Fruit fly (Drosophila melanogaster) whole organism, embryonic: ENCODE results near the gene CG15390.

Experiments
- ATbp ChIP-seq: fragments of 200-800 bp; sonication (Bioruptor generic); optimal IDR thresholded peaks from 2 replicates; lab custom pipeline; 2017; ENCODE audit warnings: missing biosample characterization, mild to moderate bottlenecking, missing genetic modification characterization, missing genetic modification reagents
- Asciz ChIP-seq: fragments of 200-800 bp; sonication (Bioruptor generic); optimal IDR thresholded peaks from 2 replicates; lab custom pipeline; 2017; ENCODE audit warnings: missing biosample characterization, mild to moderate bottlenecking, missing genetic modification characterization, missing genetic modification reagents
- B-H2 ChIP-seq: fragments of 200-800 bp; sonication (Bioruptor generic); optimal IDR thresholded peaks from 2 replicates; lab custom pipeline; 2018; ENCODE audit warnings: missing biosample characterization, mild to moderate bottlenecking, missing genetic modification characterization
- CG10267 ChIP-seq: fragments of 200-800 bp; sonication (Bioruptor generic); optimal IDR thresholded peaks from 2 replicates; lab custom pipeline; 2018; ENCODE audit warnings: missing biosample characterization, mild to moderate bottlenecking, missing genetic modification characterization, moderate library complexity
- CG12942 ChIP-seq: fragments of 200-800 bp; sonication (Bioruptor generic); optimal IDR thresholded peaks from 3 replicates; lab custom pipeline; 2016; ENCODE audit warnings: missing biosample characterization, missing genetic modification characterization
- CG14710 ChIP-seq: fragments of 200-800 bp; sonication (Bioruptor generic); optimal IDR thresholded peaks from 3 replicates; lab custom pipeline; 2019; ENCODE audit warnings: missing biosample characterization, mild to moderate bottlenecking, missing genetic modification characterization, moderate library complexity
- CG15011 ChIP-seq: fragments of 200-800 bp; sonication (Bioruptor generic); optimal IDR thresholded peaks from 3 replicates; lab custom pipeline; 2018; ENCODE audit warnings: missing biosample characterization, mild to moderate bottlenecking, missing genetic modification characterization
- CG1647 ChIP-seq: fragments of 200-800 bp; sonication (Bioruptor generic); optimal IDR thresholded peaks from 3 replicates; lab custom pipeline; 2016; ENCODE audit warnings: missing biosample characterization, missing genetic modification characterization
- CG17328 ChIP-seq: fragments of 200-800 bp; sonication (Bioruptor generic); IDR thresholded peaks from 2 replicates; pipeline ENCODE4 v1.3.6; 2022; ENCODE audit warnings: missing biosample characterization, missing genetic modification characterization
- CG18011 ChIP-seq: fragments of 200-800 bp; sonication (Bioruptor generic); optimal IDR thresholded peaks from 2 replicates; lab custom pipeline; 2017; ENCODE audit warnings: missing biosample characterization, missing genetic modification characterization, mild to moderate bottlenecking, moderate library complexity, missing genotype
- CG18599 ChIP-seq: fragments of 200-800 bp; sonication (Bioruptor generic); optimal IDR thresholded peaks from 3 replicates; lab custom pipeline; 2017; ENCODE audit warnings: missing biosample characterization, missing genetic modification characterization, mild to moderate bottlenecking, moderate library complexity, missing genetic modification reagents
- CG3163 ChIP-seq: fragments of 200-800 bp; sonication (Bioruptor generic); optimal IDR thresholded peaks from 3 replicates; lab custom pipeline; 2016; ENCODE audit warnings: missing biosample characterization, missing genetic modification characterization
- CG34422 ChIP-seq: fragments of 200-800 bp; sonication (Bioruptor generic); IDR thresholded peaks from 3 replicates; pipeline ENCODE4 v1.3.6; 2022; ENCODE audit warnings: missing biosample characterization, missing genetic modification characterization
- CG4730 ChIP-seq: fragments of 200-800 bp; sonication (Bioruptor generic); IDR thresholded peaks from 2 replicates; pipeline ENCODE4 v1.3.6; 2022; ENCODE audit warnings: missing biosample characterization, missing genetic modification characterization
- CG5180 ChIP-seq: fragments of 200-800 bp; sonication (Bioruptor generic); optimal IDR thresholded peaks from 3 replicates; lab custom pipeline; 2017; ENCODE audit warnings: missing biosample characterization, missing genetic modification characterization, mild to moderate bottlenecking, moderate library complexity, missing genetic modification reagents
- CG7271 ChIP-seq: fragments of 200-800 bp; sonication (Bioruptor generic); optimal IDR thresholded peaks from 2 replicates; lab custom pipeline; 2018; ENCODE audit warnings: missing biosample characterization, mild to moderate bottlenecking, missing genetic modification characterization, moderate library complexity
- CG7556 ChIP-seq: fragments of 200-800 bp; sonication (Bioruptor generic); optimal IDR thresholded peaks from 2 replicates; lab custom pipeline; 2017; ENCODE audit warnings: missing biosample characterization, mild to moderate bottlenecking, missing genetic modification characterization
- CG7839 ChIP-seq: fragments of 200-800 bp; sonication (Bioruptor generic); optimal IDR thresholded peaks from 3 replicates; lab custom pipeline; 2018; ENCODE audit warnings: missing biosample characterization, mild to moderate bottlenecking, missing genetic modification characterization, moderate library complexity
- CG8478 ChIP-seq: fragments of >200 bp; optimal IDR thresholded peaks from 2 replicates; lab custom pipeline; 2018
- CG8944 ChIP-seq: fragments of 200-800 bp; sonication (Bioruptor generic); optimal IDR thresholded peaks from 3 replicates; lab custom pipeline; 2016; ENCODE audit warnings: missing biosample characterization, missing genetic modification characterization
- CG9727 ChIP-seq: fragments of 200-800 bp; sonication (Bioruptor generic); optimal IDR thresholded peaks from 3 replicates; lab custom pipeline; 2017; ENCODE audit warnings: missing biosample characterization, mild to moderate bottlenecking, missing genetic modification characterization
- CG9817 ChIP-seq: fragments of 200-800 bp; sonication (Bioruptor generic); optimal IDR thresholded peaks from 2 replicates; lab custom pipeline; 2018; ENCODE audit warnings: missing biosample characterization, mild to moderate bottlenecking, missing genetic modification characterization, moderate library complexity
- Dp ChIP-seq: fragments of 200-800 bp; sonication (Bioruptor generic); optimal IDR thresholded peaks from 2 replicates; lab custom pipeline; 2018; ENCODE audit warnings: missing biosample characterization, mild to moderate bottlenecking, missing genetic modification characterization, moderate library complexity
- Fer2 ChIP-seq: fragments of 200-800 bp; sonication (Bioruptor generic); optimal IDR thresholded peaks from 2 replicates; lab custom pipeline; 2018; ENCODE audit warnings: missing biosample characterization, mild to moderate bottlenecking, missing genetic modification characterization, moderate library complexity
- Hmx ChIP-seq: fragments of 200-800 bp; sonication (Bioruptor generic); optimal IDR thresholded peaks from 2 replicates; lab custom pipeline; 2016; ENCODE audit warnings: missing biosample characterization, missing genetic modification characterization
- PHDP ChIP-seq: fragments of 200-800 bp; sonication (Bioruptor generic); optimal IDR thresholded peaks from 3 replicates; lab custom pipeline; 2018; ENCODE audit warnings: missing biosample characterization, mild to moderate bottlenecking, missing genetic modification characterization, moderate library complexity
- Poxn ChIP-seq: fragments of 200-800 bp; sonication (Bioruptor generic); IDR thresholded peaks from 2 replicates; pipeline ENCODE4 v1.3.6; 2022; ENCODE audit warnings: missing biosample characterization, missing genetic modification characterization
- Ssrp ChIP-seq: fragments of 200-800 bp; sonication (Bioruptor generic); optimal IDR thresholded peaks from 2 replicates; lab custom pipeline; 2018; ENCODE audit warnings: missing biosample characterization, mild to moderate bottlenecking, missing genetic modification characterization, moderate library complexity
- Xrp1 ChIP-seq: fragments of 200-800 bp; sonication (Bioruptor generic); IDR thresholded peaks from 2 replicates; pipeline ENCODE4 v1.3.6; 2022; ENCODE audit warnings: missing biosample characterization, missing genetic modification characterization
- bigmax ChIP-seq: fragments of 200-800 bp; sonication (Bioruptor generic); optimal IDR thresholded peaks from 2 replicates; lab custom pipeline; 2018; ENCODE audit warnings: missing biosample characterization, mild to moderate bottlenecking, missing genetic modification characterization
- br ChIP-seq: fragments of >200 bp; optimal IDR thresholded peaks from 2 replicates; lab custom pipeline; 2017
- bsh ChIP-seq, 2 experiments: fragments of 200-800 bp; sonication (Bioruptor generic); optimal IDR thresholded peaks; 2 replicates each; lab custom pipeline; 2017 to 2018; ENCODE audit warnings: mild to moderate bottlenecking in 2 of 2, missing biosample characterization in 2 of 2, missing genetic modification characterization in 2 of 2, moderate library complexity in 1 of 2
- fd3F ChIP-seq: fragments of 200-800 bp; sonication (Bioruptor generic); optimal IDR thresholded peaks from 2 replicates; lab custom pipeline; 2018; ENCODE audit warnings: missing biosample characterization, mild to moderate bottlenecking, missing genetic modification characterization, moderate library complexity
- gro ChIP-seq: fragments of 200-800 bp; sonication (Bioruptor generic); optimal IDR thresholded peaks from 2 replicates; lab custom pipeline; 2016; ENCODE audit warnings: missing biosample characterization, missing genetic modification characterization
- gt ChIP-seq: fragments of 200-800 bp; sonication (Bioruptor generic); IDR thresholded peaks from 2 replicates; pipeline ENCODE4 v1.3.6; 2022; ENCODE audit warnings: missing biosample characterization, missing genetic modification characterization
- hbn ChIP-seq: fragments of 200-800 bp; sonication (Bioruptor generic); IDR thresholded peaks from 2 replicates; pipeline ENCODE4 v1.3.6; 2022; ENCODE audit warnings: missing biosample characterization, missing genetic modification characterization; ENCODE audit not compliant: partially characterized antibody
- knrl ChIP-seq: fragments of 200-800 bp; sonication (Bioruptor generic); IDR thresholded peaks from 3 replicates; pipeline ENCODE4 v1.3.6; 2022; ENCODE audit warnings: missing biosample characterization, missing genetic modification characterization; ENCODE audit not compliant: partially characterized antibody
- lbe ChIP-seq: fragments of 200-800 bp; sonication (Bioruptor generic); optimal IDR thresholded peaks from 2 replicates; lab custom pipeline; 2016; ENCODE audit warnings: missing biosample characterization, mild to moderate bottlenecking, missing genetic modification characterization
- lilli ChIP-seq: fragments of 200-800 bp; sonication (Bioruptor generic); optimal IDR thresholded peaks from 3 replicates; lab custom pipeline; 2016; ENCODE audit warnings: missing biosample characterization, missing genetic modification characterization
- oc ChIP-seq: fragments of 200-800 bp; sonication (Bioruptor generic); optimal IDR thresholded peaks from 2 replicates; lab custom pipeline; 2018; ENCODE audit warnings: missing biosample characterization, mild to moderate bottlenecking, missing genetic modification characterization, moderate library complexity
- odd ChIP-seq: fragments of 200-800 bp; sonication (Bioruptor generic); optimal IDR thresholded peaks from 2 replicates; lab custom pipeline; 2017; ENCODE audit warnings: missing biosample characterization, mild to moderate bottlenecking, missing genetic modification characterization
- onecut ChIP-seq: fragments of 200-800 bp; sonication (Bioruptor generic); IDR thresholded peaks from 2 replicates; pipeline ENCODE4 v1.3.6; 2022; ENCODE audit warnings: missing biosample characterization, missing genetic modification characterization
- otp ChIP-seq: fragments of 200-800 bp; sonication (Bioruptor generic); IDR thresholded peaks from 3 replicates; pipeline ENCODE4, ENCODE4 v1.3.6; 2022; ENCODE audit warnings: missing biosample characterization, missing genetic modification characterization
- pnt ChIP-seq: fragments of 200-800 bp; sonication (Bioruptor generic); optimal IDR thresholded peaks from 3 replicates; lab custom pipeline; 2016; ENCODE audit warnings: missing biosample characterization, missing genetic modification characterization
- pzg ChIP-seq: fragments of 200-800 bp; sonication (Bioruptor generic); optimal IDR thresholded peaks from 3 replicates; lab custom pipeline; 2018; ENCODE audit warnings: missing biosample characterization, mild to moderate bottlenecking, missing genetic modification characterization, moderate library complexity
- row ChIP-seq: fragments of 200-800 bp; sonication (Bioruptor generic); IDR thresholded peaks from 3 replicates; pipeline ENCODE4 v1.3.6; 2022; ENCODE audit warnings: missing biosample characterization, missing genetic modification characterization
- slou ChIP-seq: fragments of 200-800 bp; sonication (Bioruptor generic); optimal IDR thresholded peaks from 3 replicates; lab custom pipeline; 2016; ENCODE audit warnings: missing biosample characterization, missing genetic modification characterization
- slp2 ChIP-seq: fragments of 200-800 bp; sonication (Bioruptor generic); optimal IDR thresholded peaks from 2 replicates; lab custom pipeline; 2016; ENCODE audit warnings: missing biosample characterization, missing genetic modification characterization
- tgo ChIP-seq: fragments of 200-800 bp; sonication (Bioruptor generic); IDR thresholded peaks from 3 replicates; pipeline ENCODE4 v1.3.6; 2022; ENCODE audit warnings: missing biosample characterization, missing genetic modification characterization
- wor ChIP-seq: fragments of 200-800 bp; sonication (Bioruptor generic); IDR thresholded peaks from 2 replicates; pipeline ENCODE4 v1.3.6; 2022; ENCODE audit warnings: missing biosample characterization, missing genetic modification characterization
- yki ChIP-seq: fragments of >200 bp; optimal IDR thresholded peaks from 3 replicates; lab custom pipeline; 2018
- zf30C ChIP-seq: fragments of 200-800 bp; sonication (Bioruptor generic); optimal IDR thresholded peaks from 3 replicates; lab custom pipeline; 2018; ENCODE audit warnings: missing biosample characterization, mild to moderate bottlenecking, missing genetic modification characterization

CG15390 gene

DNA sequence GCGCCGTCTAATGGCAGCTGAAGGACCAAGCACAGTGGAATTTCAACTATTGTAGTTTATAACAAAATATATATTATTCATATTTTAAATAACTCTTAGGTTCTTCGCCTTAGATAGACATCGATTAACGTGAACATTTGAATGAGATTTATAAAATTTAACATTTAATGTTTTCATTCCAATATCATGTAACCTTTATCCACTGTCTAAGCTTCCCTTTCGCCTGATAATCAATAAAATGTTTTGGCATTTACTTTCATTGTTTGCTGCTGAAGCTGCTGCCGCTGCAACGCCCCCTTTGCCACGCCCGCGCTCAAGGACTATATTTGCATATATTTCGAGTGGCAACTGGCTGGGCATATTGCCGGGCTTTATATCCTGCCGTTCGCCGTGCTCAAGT lies 20.4 kb downstream of the CG15390 start (continued):
- TF ChIP-seq oc (tag; lab: Kevin White, UChicago) (no peak), otp (GFP tag; lab: Robert Waterston, UW) (no peak), slp2 (no peak), CG4730 (GFP tag; lab: Robert Waterston, UW) (no peak), CG12942 (GFP tag; lab: Kevin White, UChicago) (no peak), CG10267 (tag; lab: Kevin White, UChicago) (no peak), lbe (GFP tag; lab: Kevin White, UChicago) (no peak), Poxn (GFP tag; lab: Robert Waterston, UW) (no peak), pzg (GFP tag; lab: Kevin White, UChicago) (no peak), fd3F (GFP tag; lab: Kevin White, UChicago) (no peak), Xrp1 (GFP tag; lab: Robert Waterston, UW) (0 out of 2 replicates have a peak, but pooled peaks have one; percentile 9), lilli (GFP tag; lab: Kevin White, UChicago) (no peak), yki (lab: Kevin White, UChicago) (no peak), br (lab: Kevin White, UChicago) (no peak), bigmax (GFP tag; lab: Kevin White, UChicago) (no peak), Dp (GFP tag; lab: Kevin White, UChicago) (no peak), CG5180 (GFP tag; lab: Kevin White, UChicago) (no peak), CG1647 (no peak), CG8944 (GFP tag; lab: Kevin White, UChicago) (no peak), pnt (no peak), CG7556 (peak; percentile 16), CG3163 (GFP tag; lab: Kevin White, UChicago) (no peak), CG18011 (no peak), CG14710 (tag; lab: Kevin White, UChicago) (no peak), knrl (GFP tag; lab: Robert Waterston, UW) (no peak), ATbp (peak; percentile 3), CG7839 (tag; lab: Kevin White, UChicago) (peak; percentile 8), CG15011 (GFP tag; lab: Kevin White, UChicago) (no peak), CG34422 (GFP tag; lab: Robert Waterston, UW) (no peak), odd (GFP tag; lab: Kevin White, UChicago) (no peak), Ssrp (no peak), B-H2 (GFP tag; lab: Kevin White, UChicago) (no peak), tgo (no peak), CG9817 (tag; lab: Kevin White, UChicago) (no peak), gro (GFP tag; lab: Kevin White, UChicago) (no peak), slou (GFP tag; lab: Kevin White, UChicago) (no peak), CG8478 (lab: Kevin White, UChicago) (no peak), zf30C (GFP tag; lab: Kevin White, UChicago) (no peak), gt (GFP tag; lab: Robert Waterston, UW) (no peak), CG7271 (tag; lab: Kevin White, UChicago) (no peak), PHDP (tag; lab: Kevin White, UChicago) (peak; percentile 4), CG9727 (GFP tag; lab: Kevin White, UChicago) (no peak), wor (GFP tag; lab: Robert Waterston, UW) (no peak), onecut (GFP tag; lab: Robert Waterston, UW) (peak; percentile 54), bsh (GFP tag; optimal IDR thresholded peaks at IDR 0.05; lab: Kevin White, UChicago) (peak in 1 of 2 experiments; percentile 23), Hmx (GFP tag; lab: Kevin White, UChicago) (no peak), row (GFP tag; lab: Robert Waterston, UW) (peak; percentile 47; the same call in 2 of the 3 replicates), CG17328 (GFP tag; lab: Robert Waterston, UW) (peak; percentile 45; the same call in 1 of the 2 replicates), Fer2 (tag; lab: Kevin White, UChicago) (no peak), CG18599 (peak; percentile 48), hbn (no peak), Asciz (no peak)
